Worm (Caenorhabditis elegans) whole organism, L4 larva: ENCODE measurements around the gene Y41D4B.24.

Experiments
- ama-1 ChIP-seq: fragments of 150-350 bp; optimal IDR thresholded peaks from 2 replicates; lab custom pipeline; 2014; ENCODE audit warnings: inconsistent platforms, mixed read lengths
- lin-13 ChIP-seq: fragments of 150-350 bp; optimal IDR thresholded peaks from 2 replicates; lab custom pipeline; 2014; ENCODE audit warnings: missing biosample characterization, missing genetic modification reagents, missing genetic modification characterization
- lin-39 ChIP-seq: fragments of 150-350 bp; optimal IDR thresholded peaks from 2 replicates; lab custom pipeline; 2014; ENCODE audit warnings: missing biosample characterization, missing genetic modification reagents, missing genetic modification characterization
- nhr-11 ChIP-seq: fragments of 150-350 bp; optimal IDR thresholded peaks from 2 replicates; lab custom pipeline; 2014; ENCODE audit warnings: missing biosample characterization, missing genetic modification characterization
- nhr-237 ChIP-seq: sonication (generic microtip); optimal IDR thresholded peaks from 2 replicates; lab custom pipeline; 2017; ENCODE audit warnings: missing biosample characterization, missing genetic modification characterization
- nhr-25 ChIP-seq: sonication (generic microtip); optimal IDR thresholded peaks from 2 replicates; lab custom pipeline; 2017; ENCODE audit warnings: missing genetic modification characterization, mild to moderate bottlenecking, missing compliant biosample characterization, antibody characterized with exemption, moderate library complexity, borderline replicate concordance; ENCODE audit not compliant: insufficient read depth
- nhr-48 ChIP-seq: sonication (generic microtip); optimal IDR thresholded peaks from 2 replicates; lab custom pipeline; 2016; ENCODE audit warnings: mild to moderate bottlenecking, missing genetic modification characterization, missing compliant biosample characterization
- pha-4 ChIP-seq, 2 experiments: fragments of 150-350 bp in 1 of 2; fragments of 200-800 bp in 1 of 2; sonication (Bioruptor generic) in 1 of 2; IDR thresholded peaks in 1 of 2; optimal IDR thresholded peaks in 1 of 2; 2 replicates each; pipeline versions ENCODE4 v1.3.6 to Lab custom; 2014 to 2022; ENCODE audit warnings: missing genetic modification characterization in 2 of 2, missing genetic modification reagents in 2 of 2, missing biosample characterization in 1 of 2, missing compliant biosample characterization in 1 of 2
- pqm-1 ChIP-seq: sonication (generic microtip); optimal IDR thresholded peaks from 2 replicates; lab custom pipeline; 2017; ENCODE audit warnings: missing biosample characterization, missing genetic modification characterization
- rbr-2 ChIP-seq: sonication (generic microtip); optimal IDR thresholded peaks from 2 replicates; lab custom pipeline; 2016; ENCODE audit warnings: missing genotype, missing genetic modification characterization, missing compliant biosample characterization
- unc-39 ChIP-seq: sonication (generic microtip); optimal IDR thresholded peaks from 2 replicates; lab custom pipeline; 2017; ENCODE audit warnings: missing biosample characterization, missing genetic modification characterization

DNA sequence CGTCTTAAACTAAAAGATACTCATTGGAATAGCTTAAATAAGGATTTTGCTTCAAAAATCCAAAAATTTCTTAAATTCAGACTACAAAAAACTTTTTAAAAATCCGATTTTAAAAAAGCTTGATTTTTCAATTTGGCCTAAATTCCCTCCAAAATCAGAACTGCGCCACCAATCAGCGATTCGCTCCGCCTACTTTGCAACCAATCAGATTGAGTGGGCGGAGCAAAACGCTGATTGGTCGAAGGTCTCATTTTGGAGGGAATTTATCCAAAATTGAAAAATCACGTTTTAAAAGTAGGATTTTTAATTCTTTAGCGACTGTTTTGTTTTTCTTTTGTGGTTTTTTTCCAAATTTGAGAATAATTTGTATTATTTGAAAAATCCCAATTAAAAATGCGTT is 32.6 kb downstream of the Y41D4B.24 start:
- no peak for TF ChIP-seq ama-1 (lab: Kevin White, UChicago)
- TF ChIP-seq pqm-1, result no peak
- no peak for TF ChIP-seq unc-39 (tag; lab: Kevin White, UChicago)
- TF ChIP-seq nhr-237, result no peak
- TF ChIP-seq lin-13, result no peak
- TF ChIP-seq nhr-48, result no peak
- TF ChIP-seq lin-39 (tag; lab: Kevin White, UChicago), result no peak
- TF ChIP-seq nhr-11 (tag; lab: Kevin White, UChicago), result no peak
- no peak for TF ChIP-seq nhr-25 (tag; lab: Kevin White, UChicago)
- TF ChIP-seq pha-4 (GFP tag; IDR thresholded peaks at IDR 0.05; lab: Robert Waterston, UW), result no peak
- TF ChIP-seq pha-4 (tag; optimal IDR thresholded peaks at IDR 0.05; lab: Kevin White, UChicago), result no peak
- no peak for TF ChIP-seq rbr-2 (tag; lab: Kevin White, UChicago)
